Fruit fly (Drosophila melanogaster): ENCODE results near the gene Pus1.

The Pus1 gene

DNA sequence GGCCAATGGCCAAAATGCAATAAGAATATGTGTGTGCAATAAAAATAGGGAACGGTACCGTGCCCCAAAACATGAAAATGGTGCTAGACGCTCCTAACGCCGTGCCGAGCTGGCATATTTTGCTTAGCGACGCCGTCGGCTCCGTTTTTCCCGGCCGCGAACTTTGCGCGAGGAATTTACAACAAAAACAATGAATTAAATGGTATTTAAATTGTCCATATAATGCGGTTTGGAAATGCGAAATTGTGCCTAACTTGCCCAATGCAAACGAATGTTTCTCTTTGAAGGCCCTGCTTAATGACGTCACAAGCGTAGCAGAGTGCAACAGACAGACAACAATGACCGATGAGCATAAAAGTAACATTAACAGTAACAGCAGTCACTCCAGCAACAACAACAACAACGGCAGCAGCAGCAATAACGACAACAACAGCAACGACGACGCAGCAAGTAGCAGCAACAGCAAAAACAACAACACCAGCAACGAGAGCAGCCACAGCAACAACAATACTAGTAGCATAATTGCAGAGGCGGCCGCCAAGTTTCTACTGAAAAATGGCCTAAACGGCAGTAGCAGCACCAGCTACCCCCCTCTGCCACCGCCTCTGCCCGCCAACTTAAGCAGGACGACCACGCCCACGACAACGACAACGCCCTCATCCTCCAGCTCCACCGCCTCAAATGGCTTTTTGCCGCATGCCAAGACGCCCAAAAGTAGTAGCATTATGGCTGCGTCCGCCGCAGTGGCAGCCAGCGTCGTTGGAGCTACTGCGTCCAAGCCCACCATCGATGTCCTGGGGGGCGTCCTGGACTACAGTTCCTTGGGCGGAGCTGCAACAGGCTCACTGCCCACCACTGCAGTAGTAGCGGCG, 30.1 kb upstream of the Pus1 start:
- no peak for TF ChIP-seq slou (GFP tag; optimal IDR thresholded peaks at IDR 0.05)
- peak; percentile 99 for TF ChIP-seq sd (tag; optimal IDR thresholded peaks at IDR 0.05)
- no peak for TF ChIP-seq ac (GFP tag; optimal IDR thresholded peaks at IDR 0.05)
- TF ChIP-seq zen (tag; optimal IDR thresholded peaks at IDR 0.05): no peak
- no peak for TF ChIP-seq MESR4 (GFP tag; optimal IDR thresholded peaks at IDR 0.05)
- no peak for TF ChIP-seq gt (GFP tag; IDR thresholded peaks at IDR 0.05)
- no peak for TF ChIP-seq btn (GFP tag; optimal IDR thresholded peaks at IDR 0.05)
- TF ChIP-seq Taf1 (GFP tag; IDR thresholded peaks at IDR 0.05): no peak
- no peak for TF ChIP-seq CG11456 (GFP tag; IDR thresholded peaks at IDR 0.05)
- no peak for TF ChIP-seq Fer1 (GFP tag; optimal IDR thresholded peaks at IDR 0.05)
- TF ChIP-seq CG34422 (GFP tag; IDR thresholded peaks at IDR 0.05): no peak
- no peak for TF ChIP-seq gsb (GFP tag; IDR thresholded peaks at IDR 0.05)
- no peak for TF ChIP-seq maf-S (GFP tag; optimal IDR thresholded peaks at IDR 0.05)
- TF ChIP-seq gcm (GFP tag; optimal IDR thresholded peaks at IDR 0.05): no peak
- no peak for TF ChIP-seq sc (optimal IDR thresholded peaks at IDR 0.05)
- no peak for TF ChIP-seq sc (GFP tag; optimal IDR thresholded peaks at IDR 0.05)
- no peak for TF ChIP-seq pum (GFP tag; optimal IDR thresholded peaks at IDR 0.05)
- TF ChIP-seq cad (GFP tag; optimal IDR thresholded peaks at IDR 0.05): no peak
- TF ChIP-seq C15 (GFP tag; IDR thresholded peaks at IDR 0.05): no peak
- no peak for TF ChIP-seq Dek (tag; optimal IDR thresholded peaks at IDR 0.05)
- no peak for TF ChIP-seq CG17328 (GFP tag; IDR thresholded peaks at IDR 0.05)
- no peak for TF ChIP-seq Abd-B (GFP tag; optimal IDR thresholded peaks at IDR 0.05)
- TF ChIP-seq Trl (optimal IDR thresholded peaks at IDR 0.05): peak in 1 of 2 experiments; percentile 12
- no peak for TF ChIP-seq Trl (GFP tag; optimal IDR thresholded peaks at IDR 0.05)
- peak; percentile 52 for TF ChIP-seq Elba2 (GFP tag; optimal IDR thresholded peaks at IDR 0.05)
- no peak for TF ChIP-seq p53 (GFP tag; optimal IDR thresholded peaks at IDR 0.05)
- TF ChIP-seq Lpt (GFP tag; optimal IDR thresholded peaks at IDR 0.05): no peak
- no peak for TF ChIP-seq CG16779 (GFP tag; IDR thresholded peaks at IDR 0.05)
- no peak for TF ChIP-seq CG3726 (GFP tag; IDR thresholded peaks at IDR 0.05)
- TF ChIP-seq ci (GFP tag; IDR thresholded peaks at IDR 0.05): no peak
- no peak for TF ChIP-seq CG6791 (GFP tag; IDR thresholded peaks at IDR 0.05; ENCODE audit: partially characterized antibody)
- peak; percentile 46; the same call in 1 of the 3 replicates for TF ChIP-seq Aef1 (GFP tag; IDR thresholded peaks at IDR 0.05)
- TF ChIP-seq CG7963 (GFP tag; IDR thresholded peaks at IDR 0.05; ENCODE audit: partially characterized antibody): no peak
- no peak for TF ChIP-seq BEAF-32 (GFP tag; optimal IDR thresholded peaks at IDR 0.05)
- TF ChIP-seq Dfd (GFP tag; optimal IDR thresholded peaks at IDR 0.05): no peak
- TF ChIP-seq trem (tag; optimal IDR thresholded peaks at IDR 0.05): no peak
- no peak for TF ChIP-seq ash1 (GFP tag; optimal IDR thresholded peaks at IDR 0.05)
- no peak for TF ChIP-seq HHEX (GFP tag; optimal IDR thresholded peaks at IDR 0.05)
- TF ChIP-seq CG8765 (GFP tag; IDR thresholded peaks at IDR 0.05): no peak
- no peak for TF ChIP-seq CG4424 (GFP tag; optimal IDR thresholded peaks at IDR 0.05)
- TF ChIP-seq Scr (GFP tag; IDR thresholded peaks at IDR 0.05; ENCODE audit: partially characterized antibody): no peak
- TF ChIP-seq CG17568 (GFP tag; optimal IDR thresholded peaks at IDR 0.05): no peak
- no peak for TF ChIP-seq CG11093 (GFP tag; IDR thresholded peaks at IDR 0.05)
- TF ChIP-seq Sry-δ (GFP tag; optimal IDR thresholded peaks at IDR 0.05): no peak
- TF ChIP-seq Asciz (GFP tag; optimal IDR thresholded peaks at IDR 0.05): no peak
- no peak for TF ChIP-seq Neu2 (GFP tag; optimal IDR thresholded peaks at IDR 0.05; ENCODE audit: borderline replicate concordance)
- TF ChIP-seq Pdp1 (GFP tag; optimal IDR thresholded peaks at IDR 0.05): peak in 1 of 2 experiments; percentile 7
- TF ChIP-seq CG10543 (GFP tag; optimal IDR thresholded peaks at IDR 0.05): no peak
- TF ChIP-seq CG10959 (GFP tag; IDR thresholded peaks at IDR 0.05): no peak
- no peak for TF ChIP-seq CG31224 (GFP tag; IDR thresholded peaks at IDR 0.05)
- no peak for TF ChIP-seq phol (tag; optimal IDR thresholded peaks at IDR 0.05)

All from whole organism, embryonic.